Worm (Caenorhabditis elegans) whole organism, young adult: Measurements from ENCODE around the gene lgl-1.

Experiments
- let-607 ChIP-seq, 2 experiments: fragments of 200-800 bp in 1 of 2; sonication (Bioruptor generic) in 1 of 2; sonication (generic microtip) in 1 of 2; optimal IDR thresholded peaks; 2 replicates each; lab custom pipeline; 2016 to 2018; ENCODE audit warnings: mild to moderate bottlenecking in 2 of 2, missing compliant biosample characterization in 2 of 2, missing genetic modification characterization in 2 of 2, moderate library complexity in 2 of 2, missing genotype in 1 of 2
- nhr-80 ChIP-seq: sonication (generic microtip); optimal IDR thresholded peaks from 2 replicates; lab custom pipeline; 2016; ENCODE audit warnings: missing genetic modification characterization, missing compliant biosample characterization
- ztf-26 ChIP-seq: sonication (generic microtip); optimal IDR thresholded peaks from 2 replicates; lab custom pipeline; 2017; ENCODE audit warnings: missing genetic modification characterization, missing compliant biosample characterization

Gene lgl-1

ce11 chrX:815929-816328 is 55.0 kb downstream of the lgl-1 start, which contains the start of gene ifd-2:
ifd-2 (minus strand) TSS chrX:815929.
- TF ChIP-seq nhr-80 (peak; percentile 91), ztf-26 (tag; lab: Kevin White, UChicago) (no peak), let-607 (tag; optimal IDR thresholded peaks at IDR 0.05; lab: Kevin White, UChicago) (peak in 1 of 2 experiments; percentile 26)
